Worm (Caenorhabditis elegans): ENCODE measurements around the gene F43G6.16.

F43G6.16 gene

DNA sequence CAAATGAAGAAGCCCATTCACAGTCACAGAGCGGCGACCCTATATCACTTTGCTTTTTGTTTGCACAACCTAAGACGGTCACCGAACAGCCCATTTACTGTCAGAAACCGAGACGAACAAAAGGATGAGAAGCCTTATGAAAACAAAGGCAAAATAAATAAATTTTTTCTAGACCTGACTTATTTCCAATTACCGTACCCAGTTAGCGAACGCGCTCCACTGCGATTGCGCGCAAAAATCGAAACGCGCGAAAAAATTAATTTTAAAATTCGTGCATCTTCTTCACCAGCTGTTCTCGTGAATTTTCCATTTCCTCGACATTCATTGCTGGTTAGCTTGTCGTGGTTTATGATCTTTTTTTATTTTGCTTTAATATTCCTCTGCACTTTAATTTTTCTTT is at the start of gene F43G6.16:
Gene F43G6.16 (minus strand): TSS at position 141 of the 400 bp plus-strand sequence.
- TF ChIP-seq lsy-2 (tag; optimal IDR thresholded peaks at IDR 0.05) (peak in 1 of 2 experiments; percentile 91), Y55F3AM.14 (GFP tag; optimal IDR thresholded peaks at IDR 0.05) (no peak)

DNA sequence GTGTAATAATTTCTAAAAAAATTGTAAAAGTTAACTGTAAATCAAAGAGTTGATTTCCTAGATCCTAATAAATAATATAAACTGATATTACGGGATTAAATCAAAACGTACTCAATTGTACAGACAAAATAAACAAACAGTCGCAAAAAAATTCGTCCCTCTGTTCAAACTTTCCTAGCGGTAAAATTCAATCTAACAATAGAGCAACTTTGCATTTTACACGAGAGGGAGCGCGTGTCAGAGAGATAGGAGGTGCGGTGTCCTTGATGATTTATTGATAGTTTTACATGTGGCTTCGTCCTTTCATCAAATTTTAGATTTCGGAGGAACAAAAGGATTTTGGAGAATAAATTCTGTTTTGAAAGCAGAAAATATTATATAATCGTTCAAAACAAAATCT is 48.2 kb upstream of the F43G6.16 start:
- TF ChIP-seq nhr-129 (tag; optimal IDR thresholded peaks at IDR 0.05) (peak; percentile 54), zag-1 (tag; optimal IDR thresholded peaks at IDR 0.05) (no peak), nhr-25 (tag; optimal IDR thresholded peaks at IDR 0.05) (peak; percentile 13), elt-3 (tag; optimal IDR thresholded peaks at IDR 0.05) (no peak), gmeb-1 (tag; optimal IDR thresholded peaks at IDR 0.05) (no peak), ZK546.5 (tag; optimal IDR thresholded peaks at IDR 0.05) (no peak), crh-2 (tag; optimal IDR thresholded peaks at IDR 0.05) (peak; percentile 47), fos-1 (tag; optimal IDR thresholded peaks at IDR 0.05) (peak; percentile 29), skn-1 (tag; optimal IDR thresholded peaks at IDR 0.05) (no peak), lsy-2 (tag; optimal IDR thresholded peaks at IDR 0.05) (peak in 1 of 2 experiments; percentile 54), nhr-11 (tag; optimal IDR thresholded peaks at IDR 0.05) (no peak), Y55F3AM.14 (GFP tag; optimal IDR thresholded peaks at IDR 0.05) (no peak), C34F6.9 (tag; optimal IDR thresholded peaks at IDR 0.05) (no peak), sma-9 (GFP tag; optimal IDR thresholded peaks at IDR 0.05) (peak; percentile 0), sma-9 (tag; optimal IDR thresholded peaks at IDR 0.05) (no peak)

DNA sequence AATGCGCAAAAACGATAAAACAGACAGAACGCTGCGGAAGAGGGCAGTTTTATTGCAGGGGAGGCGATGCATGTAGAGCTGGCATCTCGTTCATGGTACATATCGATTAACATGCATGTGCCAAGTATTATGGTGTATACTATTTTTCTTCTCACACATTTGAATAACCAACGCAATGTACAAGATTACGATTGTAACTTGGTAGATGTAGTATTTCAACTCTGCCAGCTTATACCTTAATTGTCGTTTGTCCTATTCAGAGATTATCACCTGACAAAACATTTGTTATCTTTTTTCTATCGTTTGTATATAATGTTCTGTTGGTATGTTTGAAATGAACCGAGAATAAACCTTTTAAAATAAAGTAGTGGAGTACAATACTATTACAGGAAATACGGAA is 47.5 kb upstream of the F43G6.16 start, which contains the start of gene pes-5:
Gene pes-5 (minus strand): TSS at position 101 of the 400 bp plus-strand sequence.
- TF ChIP-seq aly-2 (tag; optimal IDR thresholded peaks at IDR 0.05) (no peak), nhr-237 (tag; optimal IDR thresholded peaks at IDR 0.05) (no peak), nhr-11 (tag; optimal IDR thresholded peaks at IDR 0.05) (no peak), nhr-21 (tag; optimal IDR thresholded peaks at IDR 0.05) (no peak), R02D3.7 (tag; optimal IDR thresholded peaks at IDR 0.05) (no peak), gmeb-1 (tag; optimal IDR thresholded peaks at IDR 0.05) (no peak), lin-39 (tag; optimal IDR thresholded peaks at IDR 0.05) (no peak), nhr-129 (tag; optimal IDR thresholded peaks at IDR 0.05) (no peak), fos-1 (tag; optimal IDR thresholded peaks at IDR 0.05) (no peak), unc-39 (tag; optimal IDR thresholded peaks at IDR 0.05) (no peak), sma-3 (GFP tag; optimal IDR thresholded peaks at IDR 0.05) (no peak), ZK546.5 (tag; optimal IDR thresholded peaks at IDR 0.05) (no peak), peb-1 (tag; optimal IDR thresholded peaks at IDR 0.05) (no peak), ztf-11 (tag; optimal IDR thresholded peaks at IDR 0.05) (no peak)

DNA sequence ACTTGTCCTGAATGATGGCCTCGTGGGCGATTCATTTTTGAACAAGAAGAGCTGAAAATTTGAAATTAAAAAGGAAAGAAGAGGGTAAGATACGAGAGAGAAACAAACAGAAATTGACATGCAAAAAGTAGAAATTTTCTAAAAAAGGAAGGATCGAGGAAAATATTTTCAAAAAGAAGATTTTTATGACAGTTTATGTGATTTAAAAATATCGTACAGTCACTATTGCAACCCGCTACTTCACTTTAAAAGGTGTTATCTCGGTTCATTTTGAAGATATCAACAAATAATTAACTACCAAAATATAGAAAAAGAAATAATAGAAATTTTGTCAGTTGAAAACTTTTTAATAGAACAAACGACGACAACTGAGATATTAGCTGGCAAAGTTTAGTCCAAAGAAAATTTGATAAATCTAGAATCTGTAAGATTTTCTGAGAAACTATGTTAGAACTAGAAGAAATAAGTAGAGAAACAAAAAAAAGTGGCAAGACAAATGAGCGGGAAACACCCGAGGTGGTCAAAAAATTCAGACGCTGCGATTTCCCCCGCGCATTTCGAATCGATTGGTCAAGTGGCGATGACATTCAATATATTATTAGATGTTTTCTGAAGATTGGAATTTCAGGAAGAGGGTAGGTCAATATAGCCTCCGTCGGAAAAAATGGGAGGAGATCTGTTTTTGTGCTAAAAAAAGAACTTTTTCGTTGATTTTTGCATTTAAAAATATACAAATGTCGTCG is 41.3 kb upstream of the F43G6.16 start, which contains the start of gene Y6D1A.1:
Gene Y6D1A.1 (minus strand): TSS at position 51 of the 743 bp plus-strand sequence.
- TF ChIP-seq elt-1 (tag; optimal IDR thresholded peaks at IDR 0.05) (no peak), nhr-237 (tag; optimal IDR thresholded peaks at IDR 0.05) (no peak), sma-9 (GFP tag; optimal IDR thresholded peaks at IDR 0.05) (no peak), sma-9 (tag; optimal IDR thresholded peaks at IDR 0.05) (no peak), Y55F3AM.14 (GFP tag; optimal IDR thresholded peaks at IDR 0.05) (no peak), lsy-2 (tag; optimal IDR thresholded peaks at IDR 0.05) (no peak), sma-3 (GFP tag; optimal IDR thresholded peaks at IDR 0.05) (no peak), nhr-6 (tag; optimal IDR thresholded peaks at IDR 0.05) (no peak), unc-39 (tag; optimal IDR thresholded peaks at IDR 0.05) (no peak), snpc-4 (tag; optimal IDR thresholded peaks at IDR 0.05) (no peak), mbf-1 (tag; optimal IDR thresholded peaks at IDR 0.05) (no peak), nhr-77 (tag; optimal IDR thresholded peaks at IDR 0.05) (no peak)

DNA sequence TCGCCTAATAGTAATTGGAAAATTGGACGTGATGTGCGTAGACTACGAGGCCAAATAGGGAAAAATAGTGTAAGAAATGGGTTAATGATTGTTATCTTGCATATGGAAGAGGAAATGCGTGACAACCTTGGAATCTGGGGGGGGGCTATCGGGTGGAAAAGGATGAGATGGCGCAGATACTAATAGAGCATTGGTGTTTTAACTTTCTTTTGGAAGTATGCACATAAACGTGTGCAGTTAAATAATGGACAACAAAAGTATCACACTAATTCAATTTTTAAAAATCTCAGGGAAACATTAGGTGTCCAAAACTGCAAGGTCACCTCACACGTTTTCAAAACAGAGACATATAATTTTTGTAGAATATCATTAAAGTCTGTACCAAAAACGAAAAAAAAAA is 37.4 kb upstream of the F43G6.16 start, which contains the start of gene Y6D1A.2:
Gene Y6D1A.2 (minus strand): TSS at position 101 of the 400 bp plus-strand sequence.
- TF ChIP-seq ztf-4 (tag; optimal IDR thresholded peaks at IDR 0.05) (no peak), gmeb-1 (tag; optimal IDR thresholded peaks at IDR 0.05) (no peak), nhr-6 (tag; optimal IDR thresholded peaks at IDR 0.05) (no peak), sma-3 (GFP tag; optimal IDR thresholded peaks at IDR 0.05) (no peak), ZK546.5 (tag; optimal IDR thresholded peaks at IDR 0.05) (no peak), dmd-4 (tag; optimal IDR thresholded peaks at IDR 0.05) (no peak), lin-11 (tag; optimal IDR thresholded peaks at IDR 0.05) (no peak), lin-13 (GFP tag; optimal IDR thresholded peaks at IDR 0.05) (no peak), C34F6.9 (tag; optimal IDR thresholded peaks at IDR 0.05) (no peak)

Data from whole organism, L2 larva.